Worm (Caenorhabditis elegans) whole organism, L4 larva: ENCODE results near the gene F22B5.4.
A peak's percentile ranks its signal among the peaks of the same experiment; 100 is the strongest.

Source experiments
- ceh-62 ChIP-seq: sonication (generic microtip); optimal IDR thresholded peaks from 2 replicates; lab custom pipeline; 2017; ENCODE audit warnings: missing biosample characterization, missing genetic modification characterization
- fos-1 ChIP-seq: fragments of 150-350 bp; optimal IDR thresholded peaks from 2 replicates; lab custom pipeline; 2014; ENCODE audit warnings: missing biosample characterization, missing genetic modification characterization
- lin-1 ChIP-seq: fragments of 200-800 bp; sonication (Bioruptor generic); IDR thresholded peaks from 2 replicates; pipeline ENCODE4 v1.3.6; 2022; ENCODE audit warnings: missing genetic modification reagents, missing genetic modification characterization, missing compliant biosample characterization
- lin-13 ChIP-seq: fragments of 150-350 bp; optimal IDR thresholded peaks from 2 replicates; lab custom pipeline; 2014; ENCODE audit warnings: missing biosample characterization, missing genetic modification reagents, missing genetic modification characterization
- lin-39 ChIP-seq: fragments of 150-350 bp; optimal IDR thresholded peaks from 2 replicates; lab custom pipeline; 2014; ENCODE audit warnings: missing biosample characterization, missing genetic modification reagents, missing genetic modification characterization
- lsy-2 ChIP-seq, 2 experiments: fragments of 150-350 bp in 1 of 2; sonication (generic microtip) in 1 of 2; optimal IDR thresholded peaks; 2 replicates each; lab custom pipeline; 2014 to 2017; ENCODE audit warnings: missing biosample characterization in 2 of 2, missing genetic modification characterization in 2 of 2
- skn-1 ChIP-seq: fragments of 150-350 bp; optimal IDR thresholded peaks from 2 replicates; lab custom pipeline; 2014; ENCODE audit warnings: missing biosample characterization, missing genetic modification characterization
- unc-130 ChIP-seq: sonication (generic microtip); optimal IDR thresholded peaks from 2 replicates; lab custom pipeline; 2016; ENCODE audit warnings: missing genetic modification reagents, missing genetic modification characterization, missing compliant biosample characterization
- unc-39 ChIP-seq: sonication (generic microtip); optimal IDR thresholded peaks from 2 replicates; lab custom pipeline; 2017; ENCODE audit warnings: missing biosample characterization, missing genetic modification characterization
- unc-62 ChIP-seq, 3 experiments: fragments of 150-350 bp in 1 of 3; sonication (generic microtip); optimal IDR thresholded peaks in 2 of 3; peaks in 1 of 3; 1 replicate in 1 of 3; 2 replicates in 2 of 3; lab custom pipeline; 2014 to 2017; ENCODE audit warnings: missing biosample characterization in 3 of 3, missing genetic modification characterization in 3 of 3, missing genetic modification reagents in 3 of 3, missing genotype in 1 of 3
- vab-7 ChIP-seq: fragments of 200-800 bp; sonication (Bioruptor generic); IDR thresholded peaks from 2 replicates; pipeline ENCODE4 v1.3.6; 2022; ENCODE audit warnings: missing genetic modification reagents, missing genetic modification characterization, missing compliant biosample characterization
- zag-1 ChIP-seq: fragments of 150-350 bp; optimal IDR thresholded peaks from 2 replicates; lab custom pipeline; 2014; ENCODE audit warnings: missing biosample characterization, missing genetic modification characterization
- zfp-2 ChIP-seq: sonication (generic microtip); optimal IDR thresholded peaks from 2 replicates; lab custom pipeline; 2016; ENCODE audit warnings: mild to moderate bottlenecking, missing genetic modification characterization, missing compliant biosample characterization
- zfp-3 ChIP-seq: fragments of 200-800 bp; sonication (Bioruptor generic); conservative IDR thresholded peaks from 2 replicates; pipeline ENCODE4 v1.3.6; 2022; ENCODE audit warnings: missing genetic modification reagents, missing genetic modification characterization, missing compliant biosample characterization

DNA sequence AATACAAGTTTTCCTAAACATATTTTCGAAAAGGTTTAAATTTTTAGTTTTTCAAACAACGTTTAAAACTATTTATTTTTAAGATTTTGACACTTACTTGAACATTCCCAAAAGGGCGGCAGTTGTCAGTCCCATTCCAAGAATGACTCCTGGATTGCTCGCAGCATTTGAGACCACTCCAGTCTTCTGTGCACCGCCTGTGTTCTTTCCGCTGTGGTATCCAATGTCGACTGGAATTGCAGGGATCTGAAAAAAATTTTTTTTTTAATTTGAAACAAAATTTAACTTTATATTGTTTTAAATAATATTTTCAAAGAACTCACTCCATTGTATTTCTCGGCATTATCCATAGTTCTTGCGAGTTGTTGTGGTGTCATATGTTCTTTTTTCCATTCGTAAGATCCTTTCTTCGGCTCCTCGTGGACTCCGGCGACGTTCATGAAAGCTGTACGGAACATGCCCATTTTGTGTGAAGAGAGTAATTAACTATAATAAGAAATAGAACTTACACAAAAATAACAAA is 32.3 kb downstream of the F22B5.4 start, which contains the start of gene M05D6.5:
- TF ChIP-seq vab-7 (GFP tag; lab: Robert Waterston, UW) (peak; percentile 3; the same call in 1 of the 2 replicates), unc-39 (tag; lab: Kevin White, UChicago) (no peak), skn-1 (tag; lab: Kevin White, UChicago) (no peak), lin-39 (tag; lab: Kevin White, UChicago) (no peak), zfp-3 (peak; percentile 57), unc-62 (GFP tag; optimal IDR thresholded peaks at IDR 0.05 in 1 of 2; lab: Kevin White, UChicago) (peak in 1 of 2 experiments; percentile 34), unc-62 (tag; optimal IDR thresholded peaks at IDR 0.05; lab: Kevin White, UChicago) (no peak), fos-1 (no peak), zfp-2 (tag; lab: Kevin White, UChicago) (no peak), ceh-62 (tag; lab: Kevin White, UChicago) (no peak), unc-130 (no peak), lin-1 (GFP tag; lab: Robert Waterston, UW) (no peak), lsy-2 (tag; optimal IDR thresholded peaks at IDR 0.05; lab: Kevin White, UChicago) (no peak), zag-1 (tag; lab: Kevin White, UChicago) (no peak), lin-13 (GFP tag; lab: Kevin White, UChicago) (no peak)
